Fruit fly (Drosophila melanogaster) whole organism, wandering third instar larva: ENCODE results near the gene CG7006.
A peak's percentile ranks its signal among the peaks of the same experiment; 100 is the strongest.

Experiments
- Abd-B ChIP-seq: fragments of >200 bp; optimal IDR thresholded peaks from 2 replicates; lab custom pipeline; 2017; ENCODE audit warnings: missing biosample characterization, missing genetic modification characterization
- CG32264 ChIP-seq: fragments of 200-800 bp; sonication (Bioruptor generic); optimal IDR thresholded peaks from 2 replicates; lab custom pipeline; 2016; ENCODE audit warnings: missing biosample characterization, missing genetic modification characterization
- CG9705 ChIP-seq: fragments of 200-800 bp; sonication (Bioruptor generic); optimal IDR thresholded peaks from 2 replicates; lab custom pipeline; 2018; ENCODE audit warnings: missing biosample characterization, mild to moderate bottlenecking, missing genetic modification characterization
- CrebA ChIP-seq: fragments of 200-800 bp; sonication (Bioruptor generic); optimal IDR thresholded peaks from 2 replicates; lab custom pipeline; 2016; ENCODE audit warnings: missing biosample characterization, mild to moderate bottlenecking, missing genetic modification characterization, borderline replicate concordance
- Dfd ChIP-seq: fragments of >200 bp; optimal IDR thresholded peaks from 2 replicates; lab custom pipeline; 2017; ENCODE audit warnings: missing biosample characterization, missing genetic modification characterization
- Dif ChIP-seq: fragments of 200-275, 200-300 bp; sonication (Bioruptor generic); optimal IDR thresholded peaks from 2 replicates; lab custom pipeline; 2018; ENCODE audit warnings: missing biosample characterization, missing genetic modification characterization; ENCODE audit not compliant: partially characterized antibody
- GATAd ChIP-seq: sonication (Bioruptor generic); optimal IDR thresholded peaks from 2 replicates; lab custom pipeline; 2016; ENCODE audit warnings: missing biosample characterization, missing genetic modification characterization
- HLH106 ChIP-seq: fragments of 200-800 bp; optimal IDR thresholded peaks from 3 replicates; lab custom pipeline; 2019; ENCODE audit warnings: missing biosample characterization, mild to moderate bottlenecking, missing genetic modification characterization, moderate library complexity
- Hr83 ChIP-seq: fragments of 200-300 bp; sonication (Bioruptor generic); optimal IDR thresholded peaks from 2 replicates; lab custom pipeline; 2016; ENCODE audit warnings: missing biosample characterization, mild to moderate bottlenecking, missing genetic modification characterization, moderate library complexity; ENCODE audit not compliant: poor library complexity, severe bottlenecking
- Jra ChIP-seq: sonication (Bioruptor generic); optimal IDR thresholded peaks from 2 replicates; lab custom pipeline; 2016; ENCODE audit warnings: missing biosample characterization, missing genetic modification characterization
- Mio ChIP-seq: sonication (Bioruptor generic); optimal IDR thresholded peaks from 2 replicates; lab custom pipeline; 2016; ENCODE audit warnings: missing biosample characterization, missing genetic modification characterization
- Myc ChIP-seq: fragments of >200 bp; optimal IDR thresholded peaks from 2 replicates; lab custom pipeline; 2017
- N ChIP-seq: fragments of >200 bp; optimal IDR thresholded peaks from 2 replicates; lab custom pipeline; 2018; ENCODE audit warnings: missing biosample characterization, missing external identifiers, missing genetic modification characterization
- OdsH ChIP-seq: fragments of 200-800 bp; sonication (Bioruptor generic); optimal IDR thresholded peaks from 2 replicates; lab custom pipeline; 2016; ENCODE audit warnings: missing biosample characterization, mild to moderate bottlenecking, missing genetic modification characterization
- Rel ChIP-seq, 2 experiments: fragments of 200-800 bp; sonication (Bioruptor generic) in 1 of 2; optimal IDR thresholded peaks; 2 replicates in 1 of 2; 3 replicates in 1 of 2; lab custom pipeline; 2016 to 2019; ENCODE audit warnings: mild to moderate bottlenecking in 2 of 2, missing biosample characterization in 2 of 2, missing genetic modification characterization in 2 of 2, moderate library complexity in 1 of 2
- Sp1 ChIP-seq: fragments of 200-800 bp; sonication (Bioruptor generic); optimal IDR thresholded peaks from 3 replicates; lab custom pipeline; 2019; ENCODE audit warnings: missing biosample characterization, mild to moderate bottlenecking, missing genetic modification characterization, moderate library complexity
- Vsx2 ChIP-seq: fragments of 200-300, 225-300 bp; sonication (Bioruptor generic); optimal IDR thresholded peaks from 2 replicates; lab custom pipeline; 2018; ENCODE audit warnings: missing biosample characterization, missing genetic modification characterization; ENCODE audit not compliant: partially characterized antibody
- br ChIP-seq: fragments of 200-800 bp; sonication (Bioruptor generic); optimal IDR thresholded peaks from 2 replicates; lab custom pipeline; 2016; ENCODE audit warnings: missing biosample characterization, missing genetic modification characterization
- brk ChIP-seq: fragments of 200-800 bp; sonication (Bioruptor generic); optimal IDR thresholded peaks from 2 replicates; lab custom pipeline; 2016; ENCODE audit warnings: missing biosample characterization, mild to moderate bottlenecking, missing genetic modification characterization
- dl ChIP-seq, 2 experiments: fragments of 175-275, 200-275 bp in 1 of 2; fragments of 200-275 bp in 1 of 2; sonication (Bioruptor generic); optimal IDR thresholded peaks; lab custom pipeline; 2018; ENCODE audit warnings: mild to moderate bottlenecking in 2 of 2, missing biosample characterization in 2 of 2, missing genetic modification characterization in 2 of 2, moderate library complexity in 2 of 2; ENCODE audit not compliant: partially characterized antibody in 2 of 2, insufficient read depth in 1 of 2
- dmrt93B ChIP-seq: fragments of 200-800 bp; sonication (Bioruptor generic); optimal IDR thresholded peaks from 2 replicates; lab custom pipeline; 2018; ENCODE audit warnings: missing biosample characterization, mild to moderate bottlenecking, missing genetic modification characterization
- dsf ChIP-seq: sonication (Bioruptor generic); optimal IDR thresholded peaks from 2 replicates; lab custom pipeline; 2016; ENCODE audit warnings: missing biosample characterization, missing genetic modification characterization, borderline replicate concordance
- ey ChIP-seq: fragments of 200-800 bp; sonication (Bioruptor generic); optimal IDR thresholded peaks from 2 replicates; lab custom pipeline; 2016; ENCODE audit warnings: missing biosample characterization, missing genetic modification characterization
- foxo ChIP-seq, 2 experiments: fragments of 200-800 bp; sonication (Bioruptor generic); optimal IDR thresholded peaks; 2 replicates in 1 of 2; 3 replicates in 1 of 2; lab custom pipeline; 2016 to 2017; ENCODE audit warnings: missing biosample characterization in 2 of 2, missing genetic modification characterization in 2 of 2
- fru ChIP-seq: fragments of 200-800 bp; sonication (Bioruptor generic); optimal IDR thresholded peaks from 3 replicates; lab custom pipeline; 2016; ENCODE audit warnings: missing biosample characterization, mild to moderate bottlenecking, missing genetic modification characterization
- h ChIP-seq: fragments of 200-800 bp; sonication (Bioruptor generic); optimal IDR thresholded peaks from 3 replicates; lab custom pipeline; 2016; ENCODE audit warnings: missing biosample characterization, mild to moderate bottlenecking, missing genetic modification characterization
- jim ChIP-seq: fragments of 175-275, 200-325 bp; sonication (Bioruptor generic); optimal IDR thresholded peaks from 2 replicates; lab custom pipeline; 2016; ENCODE audit warnings: missing biosample characterization, mild to moderate bottlenecking, missing genetic modification characterization
- lola ChIP-seq: fragments of >200 bp; optimal IDR thresholded peaks from 2 replicates; lab custom pipeline; 2017; ENCODE audit warnings: missing biosample characterization, missing genetic modification characterization
- pan ChIP-seq: fragments of >200 bp; optimal IDR thresholded peaks from 2 replicates; lab custom pipeline; 2017
- psq ChIP-seq: fragments of 200-800 bp; sonication (Bioruptor generic); optimal IDR thresholded peaks from 3 replicates; lab custom pipeline; 2017; ENCODE audit warnings: missing biosample characterization, mild to moderate bottlenecking, missing genetic modification characterization, moderate library complexity
- rgr ChIP-seq: fragments of 200-800 bp; sonication (Bioruptor generic); optimal IDR thresholded peaks from 3 replicates; lab custom pipeline; 2016; ENCODE audit warnings: missing biosample characterization, mild to moderate bottlenecking, missing genetic modification characterization
- sage ChIP-seq: fragments of 200-800 bp; sonication (Bioruptor generic); optimal IDR thresholded peaks from 2 replicates; lab custom pipeline; 2016; ENCODE audit warnings: missing biosample characterization, mild to moderate bottlenecking, missing genetic modification characterization
- sv ChIP-seq: fragments of 200-800 bp; sonication (Bioruptor generic); optimal IDR thresholded peaks from 3 replicates; lab custom pipeline; 2016; ENCODE audit warnings: missing biosample characterization, missing genetic modification characterization
- tai ChIP-seq: sonication (Bioruptor generic); optimal IDR thresholded peaks from 2 replicates; lab custom pipeline; 2016; ENCODE audit warnings: missing biosample characterization, missing genetic modification characterization
- usp ChIP-seq: fragments of >200 bp; optimal IDR thresholded peaks from 2 replicates; lab custom pipeline; 2017; ENCODE audit warnings: missing biosample characterization, missing genetic modification characterization
- woc ChIP-seq: sonication (Bioruptor generic); optimal IDR thresholded peaks from 2 replicates; lab custom pipeline; 2016; ENCODE audit warnings: missing biosample characterization, mild to moderate bottlenecking, missing genetic modification characterization

Gene CG7006

dm6 chr3R:24810844-24811625 is 39.4 kb upstream of the CG7006 start (continued):
- TF ChIP-seq ey: peak; percentile 96

- no peak for TF ChIP-seq rgr (GFP tag; lab: Kevin White, UChicago)
- no peak for TF ChIP-seq Myc (lab: Kevin White, UChicago)
- TF ChIP-seq N (GFP tag; lab: Kevin White, UChicago): no peak
- TF ChIP-seq Rel (GFP tag; optimal IDR thresholded peaks at IDR 0.05; lab: Kevin White, UChicago): no peak
- no peak for TF ChIP-seq Rel (tag; optimal IDR thresholded peaks at IDR 0.05; lab: Kevin White, UChicago)
- TF ChIP-seq CG32264: no peak
- no peak for TF ChIP-seq woc
- TF ChIP-seq dmrt93B (GFP tag; lab: Kevin White, UChicago): no peak
- TF ChIP-seq tai (GFP tag; lab: Kevin White, UChicago): no peak
- TF ChIP-seq OdsH: no peak
- no peak for TF ChIP-seq CG9705 (GFP tag; lab: Kevin White, UChicago)
- no peak for TF ChIP-seq Hr83 (GFP tag; lab: Kevin White, UChicago)
- TF ChIP-seq dl (GFP tag; optimal IDR thresholded peaks at IDR 0.05; lab: Kevin White, UChicago; ENCODE audit: insufficient read depth in 1 of 2, partially characterized antibody in 2 of 2): no peak
- no peak for TF ChIP-seq Jra
- TF ChIP-seq Dfd (GFP tag; lab: Kevin White, UChicago): no peak
- TF ChIP-seq CrebA: no peak
- TF ChIP-seq Dif (GFP tag; lab: Kevin White, UChicago): no peak
- no peak for TF ChIP-seq lola (GFP tag; lab: Kevin White, UChicago)
Observed at dm6 chr3R:24812394-24812793, 38.0 kb upstream of the CG7006 start.

dm6 chr3R:24812987-24813636 is 37.3 kb upstream of the CG7006 start:
- TF ChIP-seq sage (GFP tag; lab: Kevin White, UChicago): no peak
- TF ChIP-seq h: no peak
- TF ChIP-seq N (GFP tag; lab: Kevin White, UChicago): no peak
- no peak for TF ChIP-seq psq
- TF ChIP-seq Rel (GFP tag; optimal IDR thresholded peaks at IDR 0.05; lab: Kevin White, UChicago): no peak
- TF ChIP-seq Rel (tag; optimal IDR thresholded peaks at IDR 0.05; lab: Kevin White, UChicago): no peak
- TF ChIP-seq Sp1 (GFP tag; lab: Kevin White, UChicago): no peak
- TF ChIP-seq sv (GFP tag; lab: Kevin White, UChicago): no peak
- TF ChIP-seq Vsx2 (GFP tag; lab: Kevin White, UChicago): no peak
- no peak for TF ChIP-seq CG32264
- no peak for TF ChIP-seq woc

- TF ChIP-seq Mio (GFP tag; lab: Kevin White, UChicago) (no peak), foxo (GFP tag; optimal IDR thresholded peaks at IDR 0.05; lab: Kevin White, UChicago) (peak in 1 of 2 experiments; percentile 87), dmrt93B (GFP tag; lab: Kevin White, UChicago) (no peak), brk (GFP tag; lab: Kevin White, UChicago) (peak; percentile 89), pan (lab: Kevin White, UChicago) (no peak), Vsx2 (GFP tag; lab: Kevin White, UChicago) (no peak), Dfd (GFP tag; lab: Kevin White, UChicago) (no peak), br (GFP tag; lab: Kevin White, UChicago) (peak; percentile 67), usp (GFP tag; lab: Kevin White, UChicago) (no peak), dl (GFP tag; optimal IDR thresholded peaks at IDR 0.05; lab: Kevin White, UChicago; ENCODE audit: insufficient read depth in 1 of 2, partially characterized antibody in 2 of 2) (no peak), CG9705 (GFP tag; lab: Kevin White, UChicago) (peak; percentile 55), psq (peak; percentile 59), OdsH (peak; percentile 64), ey (peak; percentile 79), Myc (lab: Kevin White, UChicago) (no peak), CrebA (no peak), jim (GFP tag; lab: Kevin White, UChicago) (no peak), Rel (GFP tag; optimal IDR thresholded peaks at IDR 0.05; lab: Kevin White, UChicago) (no peak), Rel (tag; optimal IDR thresholded peaks at IDR 0.05; lab: Kevin White, UChicago) (peak; percentile 36), tai (GFP tag; lab: Kevin White, UChicago) (no peak), Sp1 (GFP tag; lab: Kevin White, UChicago) (peak; percentile 67), sv (GFP tag; lab: Kevin White, UChicago) (peak; percentile 72), dsf (GFP tag; lab: Kevin White, UChicago) (peak; percentile 80), rgr (GFP tag; lab: Kevin White, UChicago) (peak; percentile 78), sage (GFP tag; lab: Kevin White, UChicago) (no peak), h (peak; percentile 81), Abd-B (GFP tag; lab: Kevin White, UChicago) (no peak), N (GFP tag; lab: Kevin White, UChicago) (no peak), HLH106 (tag; lab: Kevin White, UChicago) (peak; percentile 77), GATAd (GFP tag; lab: Kevin White, UChicago) (peak; percentile 81), lola (GFP tag; lab: Kevin White, UChicago) (no peak), fru (GFP tag; lab: Kevin White, UChicago) (peak; percentile 70), Hr83 (GFP tag; lab: Kevin White, UChicago) (peak; percentile 63), woc (peak; percentile 74), CG32264 (peak; percentile 46)
Observed at dm6 chr3R:24813637-24814301, 36.7 kb upstream of the CG7006 start, which contains the start of the genes lili and CG34150. Gene lili, minus strand, starts transcription at chr3R:24814012. Gene CG34150, plus strand, starts transcription at chr3R:24814262.
